Fruit fly (Drosophila melanogaster): ENCODE measurements around the gene CG32603.

The CG32603 gene

dm6 chrX:14169068-14169642, 15.2 kb upstream of the CG32603 start, which contains the start of gene CG12480:
Gene CG12480 (plus strand): TSS chrX:14169592.
- TF ChIP-seq so (GFP tag; IDR thresholded peaks at IDR 0.05): peak; percentile 52; the same call in 1 of the 3 replicates
- TF ChIP-seq z (GFP tag; IDR thresholded peaks at IDR 0.05): no peak
- no peak for TF ChIP-seq CG6791 (GFP tag; IDR thresholded peaks at IDR 0.05; ENCODE audit: partially characterized antibody)
- TF ChIP-seq TFAM (GFP tag; optimal IDR thresholded peaks at IDR 0.05): no peak
- TF ChIP-seq MBD-R2 (GFP tag; IDR thresholded peaks at IDR 0.05): peak; percentile 32; the same call in 1 of the 2 replicates
- TF ChIP-seq Doc3 (GFP tag; IDR thresholded peaks at IDR 0.05; ENCODE audit: partially characterized antibody): no peak
- TF ChIP-seq CG8944 (GFP tag; optimal IDR thresholded peaks at IDR 0.05): no peak
- TF ChIP-seq CG17912 (GFP tag; optimal IDR thresholded peaks at IDR 0.05): no peak
- TF ChIP-seq NfI (GFP tag; optimal IDR thresholded peaks at IDR 0.05): peak; percentile 62
- TF ChIP-seq CG9609 (GFP tag; optimal IDR thresholded peaks at IDR 0.05): no peak
- TF ChIP-seq Bteb2 (GFP tag; optimal IDR thresholded peaks at IDR 0.05): peak; percentile 49
- no peak for TF ChIP-seq CG8281 (tag; optimal IDR thresholded peaks at IDR 0.05)
- peak; percentile 42 for TF ChIP-seq mam (GFP tag; optimal IDR thresholded peaks at IDR 0.05)
- TF ChIP-seq CG10209 (GFP tag; optimal IDR thresholded peaks at IDR 0.05): peak; percentile 30
- TF ChIP-seq Scr (GFP tag; IDR thresholded peaks at IDR 0.05; ENCODE audit: partially characterized antibody): no peak
- TF ChIP-seq Dref (GFP tag; IDR thresholded peaks at IDR 0.05): no peak
- TF ChIP-seq Sox102F (GFP tag; optimal IDR thresholded peaks at IDR 0.05): no peak
- TF ChIP-seq CG1832 (GFP tag; optimal IDR thresholded peaks at IDR 0.05): no peak
- TF ChIP-seq jing (GFP tag; optimal IDR thresholded peaks at IDR 0.05): no peak
- no peak for TF ChIP-seq Oaz (GFP tag; IDR thresholded peaks at IDR 0.05)
- no peak for TF ChIP-seq en (GFP tag; optimal IDR thresholded peaks at IDR 0.05)
- TF ChIP-seq CG3726 (GFP tag; IDR thresholded peaks at IDR 0.05): no peak
- no peak for TF ChIP-seq CG7271 (tag; optimal IDR thresholded peaks at IDR 0.05)
- TF ChIP-seq zfh2 (GFP tag; optimal IDR thresholded peaks at IDR 0.05): peak; percentile 62
- TF ChIP-seq CG6683 (GFP tag; optimal IDR thresholded peaks at IDR 0.05): no peak
- TF ChIP-seq jumu (GFP tag; optimal IDR thresholded peaks at IDR 0.05): no peak
- TF ChIP-seq Dip3 (GFP tag; optimal IDR thresholded peaks at IDR 0.05): peak; percentile 64
- peak; percentile 56 for TF ChIP-seq CG15269 (tag; optimal IDR thresholded peaks at IDR 0.05)
- no peak for TF ChIP-seq shn (GFP tag; optimal IDR thresholded peaks at IDR 0.05)
- TF ChIP-seq disco-r (GFP tag; optimal IDR thresholded peaks at IDR 0.05): no peak
- no peak for TF ChIP-seq grn (GFP tag; optimal IDR thresholded peaks at IDR 0.05)
- no peak for TF ChIP-seq CG12236 (GFP tag; optimal IDR thresholded peaks at IDR 0.05)
- TF ChIP-seq CG17829 (tag; optimal IDR thresholded peaks at IDR 0.05): no peak
- no peak for TF ChIP-seq CG13424 (tag; optimal IDR thresholded peaks at IDR 0.05)
- TF ChIP-seq CG10979 (tag; optimal IDR thresholded peaks at IDR 0.05): no peak
- TF ChIP-seq corto (GFP tag; optimal IDR thresholded peaks at IDR 0.05): no peak
- peak; percentile 13; the same call in 1 of the 2 replicates for TF ChIP-seq CG32772 (GFP tag; IDR thresholded peaks at IDR 0.05)
- TF ChIP-seq scrt (GFP tag; optimal IDR thresholded peaks at IDR 0.05): peak; percentile 63
- no peak for TF ChIP-seq CG7745 (tag; optimal IDR thresholded peaks at IDR 0.05)
- TF ChIP-seq Ssrp (tag; optimal IDR thresholded peaks at IDR 0.05): no peak
- no peak for TF ChIP-seq fd102C (GFP tag; optimal IDR thresholded peaks at IDR 0.05)
- TF ChIP-seq oc (tag; optimal IDR thresholded peaks at IDR 0.05): no peak
- TF ChIP-seq CG15514 (GFP tag; optimal IDR thresholded peaks at IDR 0.05): peak; percentile 51
- TF ChIP-seq HLH3B (GFP tag; IDR thresholded peaks at IDR 0.05): no peak
- TF ChIP-seq pnt (GFP tag; optimal IDR thresholded peaks at IDR 0.05): no peak
- no peak for TF ChIP-seq CG14667 (GFP tag; IDR thresholded peaks at IDR 0.05)
- peak; percentile 82 for TF ChIP-seq CG2120 (GFP tag; optimal IDR thresholded peaks at IDR 0.05)
- no peak for TF ChIP-seq ato (GFP tag; IDR thresholded peaks at IDR 0.05; ENCODE audit: partially characterized antibody)
- TF ChIP-seq pum (GFP tag; optimal IDR thresholded peaks at IDR 0.05): no peak
- no peak for TF ChIP-seq CG1603 (tag; optimal IDR thresholded peaks at IDR 0.05)
